Worm (Caenorhabditis elegans): ENCODE measurements around the gene M117.6.
A peak's percentile ranks its signal among the peaks of the same experiment; 100 is the strongest.

M117.6 gene

ce11 chrIV:11820067-11820913 lies 7.6 kb downstream of the M117.6 start:
- TF ChIP-seq crh-2 (tag; optimal IDR thresholded peaks at IDR 0.05) (peak; percentile 43), peb-1 (tag; optimal IDR thresholded peaks at IDR 0.05) (no peak), dmd-4 (tag; optimal IDR thresholded peaks at IDR 0.05) (no peak), ceh-16 (tag; optimal IDR thresholded peaks at IDR 0.05) (no peak), sem-4 (tag; optimal IDR thresholded peaks at IDR 0.05) (peak; percentile 5), F13H6.1 (tag; optimal IDR thresholded peaks at IDR 0.05) (peak; percentile 8), C34F6.9 (tag; optimal IDR thresholded peaks at IDR 0.05) (peak; percentile 8), ztf-1 (GFP tag; conservative IDR thresholded peaks at IDR 0.05) (no peak), nhr-129 (tag; optimal IDR thresholded peaks at IDR 0.05) (no peak), sma-9 (GFP tag; optimal IDR thresholded peaks at IDR 0.05) (no peak), sma-9 (tag; optimal IDR thresholded peaks at IDR 0.05) (no peak), ZK546.5 (tag; optimal IDR thresholded peaks at IDR 0.05) (no peak), ztf-11 (tag; optimal IDR thresholded peaks at IDR 0.05) (no peak), nhr-237 (tag; optimal IDR thresholded peaks at IDR 0.05) (no peak), nhr-6 (tag; optimal IDR thresholded peaks at IDR 0.05) (no peak), snpc-4 (tag; optimal IDR thresholded peaks at IDR 0.05) (no peak), mdl-1 (tag; optimal IDR thresholded peaks at IDR 0.05) (no peak), lin-13 (GFP tag; optimal IDR thresholded peaks at IDR 0.05) (peak; percentile 1), nhr-10 (tag; optimal IDR thresholded peaks at IDR 0.05) (no peak), lsy-2 (tag; optimal IDR thresholded peaks at IDR 0.05) (peak in 1 of 2 experiments; percentile 14), zag-1 (tag; optimal IDR thresholded peaks at IDR 0.05) (no peak), ama-1 (optimal IDR thresholded peaks at IDR 0.05) (peak; percentile 12), nhr-23 (tag; optimal IDR thresholded peaks at IDR 0.05) (no peak)

ce11 chrIV:11813901-11814300 lies 14.0 kb downstream of the M117.6 start, which contains the start of gene M117.1:
Gene M117.1 (plus strand): TSS chrIV:11814247.
- TF ChIP-seq Y55F3AM.14 (GFP tag; optimal IDR thresholded peaks at IDR 0.05) (no peak), elt-1 (tag; optimal IDR thresholded peaks at IDR 0.05) (no peak), nhr-25 (tag; optimal IDR thresholded peaks at IDR 0.05) (no peak), unc-39 (tag; optimal IDR thresholded peaks at IDR 0.05) (no peak), mdl-1 (tag; optimal IDR thresholded peaks at IDR 0.05) (peak in 1 of 2 experiments; percentile 20), nhr-6 (tag; optimal IDR thresholded peaks at IDR 0.05) (no peak)

ce11 chrIV:11812017-11812416 lies 15.9 kb downstream of the M117.6 start:
- peak; percentile 41 for TF ChIP-seq sma-9 (GFP tag; optimal IDR thresholded peaks at IDR 0.05)
- no peak for TF ChIP-seq sma-9 (tag; optimal IDR thresholded peaks at IDR 0.05)
- no peak for TF ChIP-seq ztf-1 (GFP tag; conservative IDR thresholded peaks at IDR 0.05)
- TF ChIP-seq lsy-2 (tag; optimal IDR thresholded peaks at IDR 0.05) = peak in 1 of 2 experiments; percentile 10
- TF ChIP-seq blmp-1 (tag; optimal IDR thresholded peaks at IDR 0.05; ENCODE audit: insufficient read depth) = no peak

ce11 chrIV:11809708-11810114 lies 18.2 kb downstream of the M117.6 start:
- TF ChIP-seq nhr-237 (tag; optimal IDR thresholded peaks at IDR 0.05) (no peak), ceh-16 (tag; optimal IDR thresholded peaks at IDR 0.05) (no peak), nhr-11 (tag; optimal IDR thresholded peaks at IDR 0.05) (no peak), unc-55 (GFP tag; optimal IDR thresholded peaks at IDR 0.05) (peak; percentile 89), sma-3 (GFP tag; optimal IDR thresholded peaks at IDR 0.05) (peak; percentile 19), snpc-4 (tag; optimal IDR thresholded peaks at IDR 0.05) (no peak), ZK546.5 (tag; optimal IDR thresholded peaks at IDR 0.05) (no peak), nhr-10 (tag; optimal IDR thresholded peaks at IDR 0.05) (no peak), nhr-21 (tag; optimal IDR thresholded peaks at IDR 0.05) (peak; percentile 67), zag-1 (tag; optimal IDR thresholded peaks at IDR 0.05) (peak; percentile 71), nhr-12 (tag; optimal IDR thresholded peaks at IDR 0.05) (no peak), nhr-129 (tag; optimal IDR thresholded peaks at IDR 0.05) (peak; percentile 93), crh-2 (tag; optimal IDR thresholded peaks at IDR 0.05) (peak; percentile 82), ztf-4 (tag; optimal IDR thresholded peaks at IDR 0.05) (peak; percentile 72), lin-13 (GFP tag; optimal IDR thresholded peaks at IDR 0.05) (peak; percentile 51), C34F6.9 (tag; optimal IDR thresholded peaks at IDR 0.05) (peak; percentile 96), mab-5 (tag; optimal IDR thresholded peaks at IDR 0.05) (peak; percentile 80), fos-1 (tag; optimal IDR thresholded peaks at IDR 0.05) (peak; percentile 56), lin-11 (tag; optimal IDR thresholded peaks at IDR 0.05) (peak; percentile 50), sem-4 (tag; optimal IDR thresholded peaks at IDR 0.05) (peak; percentile 76), Y55F3AM.14 (GFP tag; optimal IDR thresholded peaks at IDR 0.05) (peak; percentile 76), alr-1 (tag; optimal IDR thresholded peaks at IDR 0.05) (no peak), elt-1 (tag; optimal IDR thresholded peaks at IDR 0.05) (no peak), nhr-23 (tag; optimal IDR thresholded peaks at IDR 0.05) (no peak), egl-27 (tag; optimal IDR thresholded peaks at IDR 0.05) (peak; percentile 48), mbf-1 (tag; optimal IDR thresholded peaks at IDR 0.05) (no peak), aly-2 (tag; optimal IDR thresholded peaks at IDR 0.05) (no peak), sma-9 (GFP tag; optimal IDR thresholded peaks at IDR 0.05) (peak; percentile 89), sma-9 (tag; optimal IDR thresholded peaks at IDR 0.05) (no peak), ceh-82 (tag; optimal IDR thresholded peaks at IDR 0.05) (peak; percentile 37), unc-39 (tag; optimal IDR thresholded peaks at IDR 0.05) (no peak), ztf-11 (tag; optimal IDR thresholded peaks at IDR 0.05) (no peak), F13H6.1 (tag; optimal IDR thresholded peaks at IDR 0.05) (peak; percentile 87), lin-39 (tag; optimal IDR thresholded peaks at IDR 0.05) (no peak), nhr-25 (tag; optimal IDR thresholded peaks at IDR 0.05) (peak; percentile 64), ztf-1 (GFP tag; conservative IDR thresholded peaks at IDR 0.05) (no peak), ama-1 (optimal IDR thresholded peaks at IDR 0.05) (no peak)
